Fruit fly (Drosophila melanogaster): Measurements from ENCODE around the gene CG9806.

Gene CG9806

DNA sequence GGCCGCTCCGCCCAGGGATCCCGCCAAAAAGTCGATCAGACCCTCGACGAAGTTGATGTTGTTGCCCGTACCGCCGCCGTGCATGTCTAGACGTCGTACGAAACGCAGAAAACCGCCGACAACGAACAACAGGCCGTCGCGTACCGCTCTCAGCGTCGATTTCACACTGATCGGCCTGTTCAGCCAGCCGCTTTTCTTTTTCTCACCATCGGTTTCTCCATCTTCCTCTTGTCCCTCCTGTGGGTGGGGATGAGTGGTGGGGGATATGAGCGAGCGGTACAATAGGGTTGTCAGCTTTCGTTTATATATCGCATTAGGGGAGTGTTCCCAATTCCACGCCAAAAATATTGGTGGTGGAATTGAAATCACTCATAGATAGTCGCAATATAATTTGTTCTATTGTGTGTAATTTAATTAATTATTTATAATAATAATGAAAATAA lies 25.4 kb downstream of the CG9806 start (continued):
- TF ChIP-seq CG14965 (GFP tag; optimal IDR thresholded peaks at IDR 0.05; ENCODE audit: borderline replicate concordance), result no peak
- peak; percentile 27; the same call in 1 of the 2 replicates for TF ChIP-seq CG4730 (GFP tag; IDR thresholded peaks at IDR 0.05)
- TF ChIP-seq fu2 (GFP tag; optimal IDR thresholded peaks at IDR 0.05), result no peak
- TF ChIP-seq CG31365 (tag; optimal IDR thresholded peaks at IDR 0.05), result no peak
- TF ChIP-seq Tbp (GFP tag; optimal IDR thresholded peaks at IDR 0.05), result no peak
- TF ChIP-seq trh (GFP tag; optimal IDR thresholded peaks at IDR 0.05), result no peak
- no peak for TF ChIP-seq CkIIα-i1 (GFP tag; IDR thresholded peaks at IDR 0.05)
- no peak for TF ChIP-seq tna (GFP tag; IDR thresholded peaks at IDR 0.05; ENCODE audit: partially characterized antibody)
- TF ChIP-seq Dbx (GFP tag; IDR thresholded peaks at IDR 0.05), result peak; percentile 46; the same call in 2 of the 3 replicates
- TF ChIP-seq Drgx (GFP tag; IDR thresholded peaks at IDR 0.05), result no peak
- peak; percentile 34 for TF ChIP-seq cato (GFP tag; optimal IDR thresholded peaks at IDR 0.05; ENCODE audit: borderline replicate concordance)
- TF ChIP-seq CG10366 (GFP tag; IDR thresholded peaks at IDR 0.05), result peak; percentile 21; the same call in 1 of the 2 replicates
- TF ChIP-seq CG11504 (tag; optimal IDR thresholded peaks at IDR 0.05), result peak; percentile 48
- no peak for TF ChIP-seq slou (GFP tag; optimal IDR thresholded peaks at IDR 0.05)
- peak; percentile 80 for TF ChIP-seq slbo (GFP tag; IDR thresholded peaks at IDR 0.05)
- TF ChIP-seq CG11085 (GFP tag; IDR thresholded peaks at IDR 0.05), result peak; percentile 28; the same call in 1 of the 2 replicates
- no peak for TF ChIP-seq kah (GFP tag; optimal IDR thresholded peaks at IDR 0.05)
- peak; percentile 40 for TF ChIP-seq CG13775 (GFP tag; optimal IDR thresholded peaks at IDR 0.05)
- TF ChIP-seq disco-r (GFP tag; optimal IDR thresholded peaks at IDR 0.05), result no peak
- no peak for TF ChIP-seq sr (GFP tag; IDR thresholded peaks at IDR 0.05)
- TF ChIP-seq CG17186 (GFP tag; optimal IDR thresholded peaks at IDR 0.05), result no peak
- peak; percentile 29 for TF ChIP-seq caup (GFP tag; optimal IDR thresholded peaks at IDR 0.05; ENCODE audit: severe bottlenecking)
- no peak for TF ChIP-seq en (GFP tag; optimal IDR thresholded peaks at IDR 0.05)
- no peak for TF ChIP-seq gt (GFP tag; IDR thresholded peaks at IDR 0.05)
- peak; percentile 52; the same call in 2 of the 3 replicates for TF ChIP-seq tgo (GFP tag; IDR thresholded peaks at IDR 0.05)
- no peak for TF ChIP-seq gfzf (GFP tag; optimal IDR thresholded peaks at IDR 0.05)
- no peak for TF ChIP-seq Asciz (GFP tag; optimal IDR thresholded peaks at IDR 0.05)
- no peak for TF ChIP-seq bab2 (GFP tag; optimal IDR thresholded peaks at IDR 0.05)
- TF ChIP-seq CG1603 (tag; optimal IDR thresholded peaks at IDR 0.05), result no peak
- peak; percentile 56 for TF ChIP-seq CG14441 (GFP tag; IDR thresholded peaks at IDR 0.05)
- no peak for TF ChIP-seq Nf-YB (GFP tag; optimal IDR thresholded peaks at IDR 0.05)
- no peak for TF ChIP-seq ham (GFP tag; IDR thresholded peaks at IDR 0.05)
- no peak for TF ChIP-seq CG8924 (tag; optimal IDR thresholded peaks at IDR 0.05)
- TF ChIP-seq CG18619 (GFP tag; optimal IDR thresholded peaks at IDR 0.05), result no peak
- TF ChIP-seq Antp (GFP tag; optimal IDR thresholded peaks at IDR 0.05), result peak; percentile 6
- TF ChIP-seq Atf3 (GFP tag; optimal IDR thresholded peaks at IDR 0.05), result no peak
- TF ChIP-seq CG9932 (GFP tag; IDR thresholded peaks at IDR 0.05), result peak; percentile 76
- peak; percentile 72; the same call in 2 of the 3 replicates for TF ChIP-seq ci (GFP tag; IDR thresholded peaks at IDR 0.05)
- peak; percentile 30 for TF ChIP-seq CG12155 (GFP tag; optimal IDR thresholded peaks at IDR 0.05)
- no peak for TF ChIP-seq pita (GFP tag; optimal IDR thresholded peaks at IDR 0.05)
- TF ChIP-seq sima (GFP tag; optimal IDR thresholded peaks at IDR 0.05), result no peak
- TF ChIP-seq Myb (GFP tag; optimal IDR thresholded peaks at IDR 0.05), result no peak
- no peak for TF ChIP-seq exex (tag; optimal IDR thresholded peaks at IDR 0.05)
- no peak for TF ChIP-seq CG15011 (GFP tag; optimal IDR thresholded peaks at IDR 0.05)
- TF ChIP-seq Ada2b (GFP tag; IDR thresholded peaks at IDR 0.05), result peak; percentile 7; the same call in 1 of the 2 replicates
- TF ChIP-seq al (GFP tag; IDR thresholded peaks at IDR 0.05), result peak; percentile 36; the same call in 1 of the 2 replicates
- no peak for TF ChIP-seq CG9876 (GFP tag; optimal IDR thresholded peaks at IDR 0.05)
- no peak for TF ChIP-seq CG17912 (GFP tag; optimal IDR thresholded peaks at IDR 0.05)
- no peak for TF ChIP-seq Atf-2 (GFP tag; optimal IDR thresholded peaks at IDR 0.05)
- TF ChIP-seq CG15479 (GFP tag; optimal IDR thresholded peaks at IDR 0.05), result no peak
- TF ChIP-seq CG2120 (GFP tag; optimal IDR thresholded peaks at IDR 0.05), result peak; percentile 44
- peak; percentile 4 for TF ChIP-seq CG13624 (GFP tag; optimal IDR thresholded peaks at IDR 0.05)
